Worm (Caenorhabditis elegans) whole organism, L1 larva: ENCODE results near the gene R12G8.1.

ENCODE experiments used
- C04F5.9 ChIP-seq: sonication (generic microtip); optimal IDR thresholded peaks from 2 replicates; lab custom pipeline; 2016; ENCODE audit warnings: missing genetic modification characterization, missing compliant biosample characterization
- C16A3.4 ChIP-seq: fragments of 150-350 bp; optimal IDR thresholded peaks from 2 replicates; lab custom pipeline; 2014; ENCODE audit warnings: missing biosample characterization, missing genetic modification characterization
- F16B12.6 ChIP-seq: fragments of 150-350 bp; optimal IDR thresholded peaks from 2 replicates; lab custom pipeline; 2014; ENCODE audit warnings: missing biosample characterization, missing genetic modification characterization
- aha-1 ChIP-seq: fragments of 150-350 bp; optimal IDR thresholded peaks from 2 replicates; lab custom pipeline; 2014; ENCODE audit warnings: missing biosample characterization, missing genetic modification characterization
- blmp-1 ChIP-seq: fragments of 150-350 bp; optimal IDR thresholded peaks from 2 replicates; lab custom pipeline; 2014; ENCODE audit warnings: missing biosample characterization, missing genetic modification characterization
- ceh-8 ChIP-seq: fragments of 200-800 bp; sonication (Bioruptor generic); optimal IDR thresholded peaks from 2 replicates; lab custom pipeline; 2018; ENCODE audit warnings: mild to moderate bottlenecking, missing genetic modification characterization, moderate library complexity, missing compliant biosample characterization
- ceh-90 ChIP-seq: sonication (generic microtip); optimal IDR thresholded peaks from 2 replicates; lab custom pipeline; 2016; ENCODE audit warnings: missing genetic modification characterization, missing compliant biosample characterization
- dpl-1 ChIP-seq, 3 experiments: fragments of 150-350 bp in 2 of 3; sonication (generic microtip) in 1 of 3; optimal IDR thresholded peaks; 2 replicates each; lab custom pipeline; 2014 to 2017; ENCODE audit warnings: missing biosample characterization in 3 of 3, missing genetic modification characterization in 3 of 3, missing genetic modification reagents in 3 of 3
- efl-1 ChIP-seq, 4 experiments: fragments of 150-350 bp; optimal IDR thresholded peaks in 3 of 4; peaks in 1 of 4; 1 replicate in 1 of 4; 2 replicates in 3 of 4; lab custom pipeline; 2014; ENCODE audit warnings: missing biosample characterization in 2 of 4, missing genetic modification characterization in 2 of 4, missing genetic modification reagents in 2 of 4
- elt-2 ChIP-seq: sonication (generic microtip); optimal IDR thresholded peaks from 2 replicates; lab custom pipeline; 2016; ENCODE audit warnings: missing genetic modification characterization, mild to moderate bottlenecking, inconsistent platforms, missing compliant biosample characterization, missing genetic modification reagents
- elt-3 ChIP-seq, 6 experiments: fragments of 150-350 bp in 1 of 6; sonication (generic microtip); optimal IDR thresholded peaks; 2 replicates each; lab custom pipeline; 2017 to 2018; ENCODE audit warnings: missing biosample characterization in 6 of 6, missing genetic modification characterization in 6 of 6, inconsistent platforms in 1 of 6
- fkh-4 ChIP-seq: sonication (generic microtip); optimal IDR thresholded peaks from 2 replicates; lab custom pipeline; 2016; ENCODE audit warnings: missing compliant biosample characterization, missing genetic modification characterization, borderline replicate concordance
- fkh-8 ChIP-seq: sonication (generic microtip); optimal IDR thresholded peaks from 2 replicates; lab custom pipeline; 2016; ENCODE audit warnings: mild to moderate bottlenecking, missing genetic modification characterization, missing compliant biosample characterization
- fos-1 ChIP-seq: fragments of 150-350 bp; optimal IDR thresholded peaks from 2 replicates; lab custom pipeline; 2014; ENCODE audit warnings: missing biosample characterization, missing genetic modification characterization
- hlh-17 ChIP-seq: fragments of 200-800 bp; sonication (Bioruptor generic); optimal IDR thresholded peaks from 2 replicates; lab custom pipeline; 2018; ENCODE audit warnings: missing genetic modification characterization, mild to moderate bottlenecking, missing compliant biosample characterization, moderate library complexity, borderline replicate concordance
- hlh-4 ChIP-seq: sonication (generic microtip); optimal IDR thresholded peaks from 2 replicates; lab custom pipeline; 2016; ENCODE audit warnings: mild to moderate bottlenecking, missing genetic modification characterization, missing compliant biosample characterization
- hpl-2 ChIP-seq: fragments of 150-350 bp; optimal IDR thresholded peaks from 2 replicates; lab custom pipeline; 2014; ENCODE audit warnings: missing biosample characterization, missing genetic modification reagents, missing genetic modification characterization
- irx-1 ChIP-seq: sonication (generic microtip); optimal IDR thresholded peaks from 2 replicates; lab custom pipeline; 2016; ENCODE audit warnings: missing genetic modification characterization, missing compliant biosample characterization
- isw-1 ChIP-seq: fragments of 200-800 bp; sonication (Bioruptor generic); IDR thresholded peaks from 2 replicates; pipeline ENCODE4 v1.3.6; 2022; ENCODE audit warnings: missing genetic modification characterization, missing compliant biosample characterization
- lin-13 ChIP-seq: fragments of 150-350 bp; optimal IDR thresholded peaks from 2 replicates; lab custom pipeline; 2014; ENCODE audit warnings: missing biosample characterization, missing genetic modification reagents, missing genetic modification characterization
- lin-14 ChIP-seq: fragments of 200-800 bp; sonication (Bioruptor generic); optimal IDR thresholded peaks from 2 replicates; lab custom pipeline; 2018; ENCODE audit warnings: mild to moderate bottlenecking, missing genetic modification characterization, moderate library complexity, missing compliant biosample characterization
- lin-15B ChIP-seq: fragments of 150-350 bp; sonication (generic microtip); optimal IDR thresholded peaks from 3 replicates; lab custom pipeline; 2014; ENCODE audit warnings: missing biosample characterization, missing genetic modification characterization
- lin-35 ChIP-seq, 2 experiments: fragments of 150-350 bp; optimal IDR thresholded peaks; 2 replicates each; lab custom pipeline; 2014; ENCODE audit warnings: missing biosample characterization in 2 of 2, missing genetic modification characterization in 2 of 2, missing genetic modification reagents in 2 of 2
- lir-3 ChIP-seq: sonication (generic microtip); optimal IDR thresholded peaks from 2 replicates; lab custom pipeline; 2016; ENCODE audit warnings: mild to moderate bottlenecking, missing genetic modification characterization, moderate library complexity, missing compliant biosample characterization; ENCODE audit not compliant: poor library complexity
- lsy-2 ChIP-seq, 2 experiments: fragments of 150-350 bp; optimal IDR thresholded peaks; 2 replicates each; lab custom pipeline; 2014; ENCODE audit warnings: missing biosample characterization in 2 of 2, missing genetic modification characterization in 2 of 2
- mab-9 ChIP-seq: fragments of 200-800 bp; sonication (Bioruptor generic); IDR thresholded peaks from 2 replicates; pipeline ENCODE4 v1.3.6; 2022; ENCODE audit warnings: missing genetic modification reagents, missing genetic modification characterization, missing compliant biosample characterization
- nhr-11 ChIP-seq: fragments of 150-350 bp; optimal IDR thresholded peaks from 2 replicates; lab custom pipeline; 2014; ENCODE audit warnings: missing biosample characterization, missing genetic modification characterization
- nhr-12 ChIP-seq: sonication (generic microtip); optimal IDR thresholded peaks from 2 replicates; lab custom pipeline; 2017; ENCODE audit warnings: missing biosample characterization, missing genetic modification characterization
- nhr-20 ChIP-seq: sonication (generic microtip); optimal IDR thresholded peaks from 2 replicates; lab custom pipeline; 2016; ENCODE audit warnings: mild to moderate bottlenecking, missing genetic modification characterization, missing compliant biosample characterization
- nhr-237 ChIP-seq: fragments of 150-350 bp; optimal IDR thresholded peaks from 2 replicates; lab custom pipeline; 2014; ENCODE audit warnings: missing biosample characterization, missing genetic modification characterization
- nhr-71 ChIP-seq: sonication (generic microtip); optimal IDR thresholded peaks from 2 replicates; lab custom pipeline; 2016; ENCODE audit warnings: mild to moderate bottlenecking, missing genetic modification characterization, moderate library complexity, missing compliant biosample characterization
- nhr-76 ChIP-seq: sonication (generic microtip); optimal IDR thresholded peaks from 2 replicates; lab custom pipeline; 2017; ENCODE audit warnings: missing biosample characterization, missing genetic modification characterization
- pax-3 ChIP-seq: fragments of 200-800 bp; sonication (Bioruptor generic); optimal IDR thresholded peaks from 2 replicates; lab custom pipeline; 2018; ENCODE audit warnings: mild to moderate bottlenecking, missing genetic modification characterization, moderate library complexity, missing compliant biosample characterization
- pqm-1 ChIP-seq: sonication (generic microtip); optimal IDR thresholded peaks from 3 replicates; lab custom pipeline; 2017; ENCODE audit warnings: missing biosample characterization, missing genetic modification characterization
- rnt-1 ChIP-seq: sonication (generic microtip); optimal IDR thresholded peaks from 2 replicates; lab custom pipeline; 2016; ENCODE audit warnings: mild to moderate bottlenecking, missing genetic modification characterization, moderate library complexity, missing compliant biosample characterization
- skn-1 ChIP-seq: fragments of 150-350 bp; optimal IDR thresholded peaks from 2 replicates; lab custom pipeline; 2014; ENCODE audit warnings: missing biosample characterization, missing genetic modification characterization
- snu-23 ChIP-seq: sonication (generic microtip); optimal IDR thresholded peaks from 2 replicates; lab custom pipeline; 2016; ENCODE audit warnings: missing genetic modification characterization, missing compliant biosample characterization
- sptf-1 ChIP-seq: fragments of 150-350 bp; optimal IDR thresholded peaks from 2 replicates; lab custom pipeline; 2014; ENCODE audit warnings: missing biosample characterization, missing genetic modification characterization
- tlp-1 ChIP-seq: fragments of 150-350 bp; optimal IDR thresholded peaks from 2 replicates; lab custom pipeline; 2014; ENCODE audit warnings: missing biosample characterization, missing genetic modification characterization
- unc-130 ChIP-seq: fragments of 150-350 bp; optimal IDR thresholded peaks from 2 replicates; lab custom pipeline; 2017; ENCODE audit warnings: missing biosample characterization, missing genetic modification characterization, inconsistent platforms
- unc-86 ChIP-seq: sonication (generic microtip); optimal IDR thresholded peaks from 2 replicates; lab custom pipeline; 2016; ENCODE audit warnings: missing genetic modification characterization, missing compliant biosample characterization
- unc-98 ChIP-seq: fragments of 200-800 bp; sonication (Bioruptor generic); IDR thresholded peaks from 2 replicates; pipeline ENCODE4 v1.3.6; 2022; ENCODE audit warnings: missing genetic modification characterization, missing compliant biosample characterization
- ztf-11 ChIP-seq, 2 experiments: sonication (generic microtip); optimal IDR thresholded peaks; 2 replicates each; lab custom pipeline; 2016 to 2017; ENCODE audit warnings: missing genetic modification characterization in 2 of 2, missing biosample characterization in 1 of 2, missing compliant biosample characterization in 1 of 2
- ztf-4 ChIP-seq: fragments of 150-350 bp; optimal IDR thresholded peaks from 2 replicates; lab custom pipeline; 2014; ENCODE audit warnings: missing biosample characterization, missing genetic modification characterization

The R12G8.1 gene

DNA sequence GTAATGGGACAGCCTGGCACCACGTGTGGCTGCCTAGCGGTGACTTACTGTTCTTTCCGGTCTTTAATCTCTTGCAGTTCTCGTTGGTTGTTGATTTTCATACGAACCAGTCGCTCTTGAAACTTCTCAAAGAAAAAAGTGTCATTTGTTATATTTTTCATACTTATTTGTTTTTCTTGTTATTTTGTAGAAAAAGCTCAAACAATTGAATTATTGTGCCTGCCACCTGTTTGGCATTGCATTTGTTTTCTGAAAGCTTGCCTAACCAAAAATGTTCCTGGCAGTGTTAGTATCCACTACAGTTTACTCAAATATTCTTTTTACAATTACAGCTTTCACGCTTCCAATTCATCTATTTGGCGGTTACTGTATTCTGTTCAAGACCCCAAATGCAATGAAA is 16.0 kb upstream of the R12G8.1 start, which contains the start of the genes C47A10.16 and srh-283:
C47A10.16 (minus strand) TSS at position 101 of the 400 bp plus-strand sequence.
srh-283 (plus strand) TSS at position 272 of the 400 bp plus-strand sequence.
- no peak for TF ChIP-seq blmp-1
- TF ChIP-seq, all 84 proteins: peak for 0

DNA sequence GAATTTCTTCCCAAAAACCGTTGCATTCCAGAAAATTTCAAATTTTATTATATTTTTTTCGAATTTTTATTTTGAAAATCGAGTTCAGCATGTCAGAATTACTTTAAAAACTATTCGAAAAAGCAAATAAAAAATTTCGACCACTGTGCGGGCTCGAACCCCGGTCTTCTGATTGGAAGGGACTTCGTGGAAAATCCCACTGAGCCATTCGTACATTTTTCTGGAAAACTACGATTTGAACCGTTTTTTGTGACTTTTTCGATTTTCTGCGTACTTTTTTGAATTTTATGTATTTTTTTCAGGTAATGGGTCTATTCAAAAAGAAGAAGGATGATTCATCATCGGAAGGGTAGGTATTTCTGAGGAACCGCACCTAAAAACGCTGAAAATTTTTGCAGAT is 6.5 kb upstream of the R12G8.1 start, which contains the start of gene pgp-9:
pgp-9 (plus strand) TSS at position 301 of the 400 bp plus-strand sequence.
- TF ChIP-seq unc-130 (tag; lab: Kevin White, UChicago) (no peak), C04F5.9 (tag; lab: Kevin White, UChicago) (no peak), skn-1 (tag; lab: Kevin White, UChicago) (no peak), mab-9 (GFP tag; lab: Robert Waterston, UW) (no peak), nhr-71 (tag; lab: Kevin White, UChicago) (no peak), efl-1 (optimal IDR thresholded peaks at IDR 0.05; lab: Kevin White, UChicago) (no peak), efl-1 (GFP tag; optimal IDR thresholded peaks at IDR 0.05 in 1 of 2; lab: Kevin White, UChicago) (no peak), rnt-1 (no peak), lsy-2 (tag; optimal IDR thresholded peaks at IDR 0.05; lab: Kevin White, UChicago) (no peak), unc-98 (no peak), unc-86 (tag; lab: Kevin White, UChicago) (no peak)

DNA sequence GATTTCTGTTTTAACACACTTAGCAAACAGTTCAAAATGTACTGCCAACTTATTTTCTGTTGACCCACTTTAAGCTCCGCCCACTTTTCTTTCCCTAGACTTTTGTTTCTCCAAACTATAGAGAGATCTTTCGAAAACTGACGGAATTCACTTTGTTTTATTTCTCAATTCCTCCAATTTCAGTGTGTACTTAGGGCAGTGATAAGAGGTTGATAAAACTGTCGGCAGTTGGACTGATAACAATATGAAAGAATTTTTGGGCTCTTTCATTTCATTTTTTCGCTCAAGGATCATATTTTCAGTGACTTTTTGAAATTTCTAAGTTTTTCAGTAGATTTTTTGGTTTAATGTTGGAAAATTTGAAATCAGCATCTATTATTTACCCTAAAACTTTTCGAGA is 6.0 kb upstream of the R12G8.1 start:
- no peak for TF ChIP-seq nhr-237 (tag; lab: Kevin White, UChicago)
- no peak for TF ChIP-seq hlh-17 (GFP tag; lab: Kevin White, UChicago)
- peak; percentile 52 for TF ChIP-seq elt-2 (tag; lab: Kevin White, UChicago)
- no peak for TF ChIP-seq snu-23
- TF ChIP-seq irx-1 (tag; lab: Kevin White, UChicago) = no peak
- no peak for TF ChIP-seq ztf-4 (tag; lab: Kevin White, UChicago)
- no peak for TF ChIP-seq elt-3 (tag; optimal IDR thresholded peaks at IDR 0.05; lab: Kevin White, UChicago)
- peak; percentile 32 for TF ChIP-seq tlp-1
- no peak for TF ChIP-seq mab-9 (GFP tag; lab: Robert Waterston, UW)
- no peak for TF ChIP-seq ceh-90 (tag; lab: Kevin White, UChicago)
- TF ChIP-seq nhr-76 = no peak
- TF ChIP-seq blmp-1 = no peak
- TF ChIP-seq fos-1 (tag; lab: Kevin White, UChicago) = no peak
- TF ChIP-seq lin-15B (tag; lab: Kevin White, UChicago) = no peak
- TF ChIP-seq unc-130 (tag; lab: Kevin White, UChicago) = no peak
- no peak for TF ChIP-seq nhr-12 (tag; lab: Kevin White, UChicago)

DNA sequence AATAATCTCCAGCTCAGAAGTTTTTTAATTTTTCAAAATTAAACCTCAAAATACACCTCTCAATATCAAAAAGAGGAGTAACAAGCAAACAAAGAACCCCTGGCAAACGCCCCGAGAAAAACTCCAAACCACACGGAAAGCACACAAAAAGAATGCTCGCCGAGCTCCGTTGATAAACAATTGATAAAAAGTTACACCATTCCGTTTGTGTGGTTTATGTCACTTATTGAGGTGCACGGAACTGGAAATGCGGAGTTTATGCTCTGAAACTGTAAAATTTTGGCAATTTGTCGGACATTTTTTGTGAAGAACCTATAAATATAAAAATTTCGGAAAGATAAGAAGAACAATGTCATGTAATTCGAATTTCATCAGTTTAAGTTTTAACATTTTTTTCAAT is 3.3 kb upstream of the R12G8.1 start:
- TF ChIP-seq C16A3.4 (no peak), nhr-20 (tag; lab: Kevin White, UChicago) (peak; percentile 7), lin-35 (GFP tag; optimal IDR thresholded peaks at IDR 0.05; lab: Kevin White, UChicago) (peak in 1 of 2 experiments; percentile 1), lin-14 (GFP tag; lab: Kevin White, UChicago) (peak; percentile 39), hpl-2 (GFP tag; lab: Kevin White, UChicago) (no peak), elt-2 (tag; lab: Kevin White, UChicago) (peak; percentile 71), hlh-4 (tag; lab: Kevin White, UChicago) (no peak)
- TF ChIP-seq, all 84 proteins: peak for 4

DNA sequence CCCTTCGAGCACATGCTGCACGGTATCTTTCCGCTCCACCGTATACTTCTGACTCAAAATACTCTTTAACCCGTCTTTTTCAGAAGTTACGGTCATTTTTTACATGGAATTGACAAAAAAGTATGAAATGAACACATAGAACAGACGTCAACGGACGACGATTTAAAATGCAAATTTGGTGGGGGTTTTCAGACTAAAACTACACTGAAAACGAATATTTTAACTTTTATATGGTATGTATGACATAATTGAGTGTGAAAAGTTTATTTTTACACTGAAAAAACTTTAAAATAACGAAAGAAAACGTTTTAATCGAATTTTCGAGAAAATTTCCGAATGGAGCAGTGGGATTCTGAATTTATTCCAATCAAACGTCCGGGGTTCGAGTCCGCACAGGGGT is 2.1 kb downstream of the R12G8.1 start, which contains the start of gene twk-36:
twk-36 (minus strand) TSS at position 101 of the 400 bp plus-strand sequence.
- TF ChIP-seq lir-3 (no peak), nhr-11 (tag; lab: Kevin White, UChicago) (no peak), sptf-1 (tag; lab: Kevin White, UChicago) (no peak), unc-98 (no peak), aha-1 (tag; lab: Kevin White, UChicago) (no peak), dpl-1 (GFP tag; optimal IDR thresholded peaks at IDR 0.05; lab: Kevin White, UChicago) (no peak), ceh-90 (tag; lab: Kevin White, UChicago) (no peak), pax-3 (tag; lab: Kevin White, UChicago) (no peak), isw-1 (no peak), nhr-12 (tag; lab: Kevin White, UChicago) (no peak), fkh-8 (no peak), lin-13 (no peak), hpl-2 (GFP tag; lab: Kevin White, UChicago) (no peak), elt-2 (tag; lab: Kevin White, UChicago) (no peak), pqm-1 (tag; lab: Kevin White, UChicago) (no peak), fkh-4 (tag; lab: Kevin White, UChicago) (no peak), F16B12.6 (no peak), ceh-8 (GFP tag; lab: Kevin White, UChicago) (no peak), ztf-11 (tag; optimal IDR thresholded peaks at IDR 0.05; lab: Kevin White, UChicago) (no peak), skn-1 (tag; lab: Kevin White, UChicago) (no peak)
